Fruit fly (Drosophila melanogaster) whole organism, prepupa: Measurements from ENCODE around the gene gwl.

ENCODE experiments used
- Blimp-1 ChIP-seq: fragments of 200-800 bp; sonication (Bioruptor generic); optimal IDR thresholded peaks from 3 replicates; lab custom pipeline; 2017; ENCODE audit warnings: missing biosample characterization, missing genetic modification characterization, mild to moderate bottlenecking, moderate library complexity, missing genetic modification reagents
- CG10631 ChIP-seq: fragments of 200-800 bp; sonication (Bioruptor generic); optimal IDR thresholded peaks from 2 replicates; lab custom pipeline; 2016; ENCODE audit warnings: missing biosample characterization, missing genetic modification characterization
- CG11294 ChIP-seq: fragments of 200-800 bp; sonication (Bioruptor generic); IDR thresholded peaks from 2 replicates; pipeline ENCODE4 v1.3.6; 2022; ENCODE audit warnings: missing biosample characterization, missing genetic modification characterization
- CG11762 ChIP-seq: fragments of 200-800 bp; sonication (Bioruptor generic); optimal IDR thresholded peaks from 3 replicates; lab custom pipeline; 2016; ENCODE audit warnings: missing biosample characterization, missing genetic modification characterization; ENCODE audit not compliant: insufficient read depth
- CG11902 ChIP-seq: fragments of 200-800 bp; sonication (Bioruptor generic); optimal IDR thresholded peaks from 3 replicates; lab custom pipeline; 2016; ENCODE audit warnings: missing biosample characterization, missing genetic modification characterization
- CG1621 ChIP-seq: fragments of 200-800 bp; sonication (Bioruptor generic); optimal IDR thresholded peaks from 3 replicates; lab custom pipeline; 2018; ENCODE audit warnings: missing biosample characterization, mild to moderate bottlenecking, missing genetic modification characterization
- CG16779 ChIP-seq: fragments of 200-800 bp; sonication (Bioruptor generic); optimal IDR thresholded peaks from 3 replicates; lab custom pipeline; 2017; ENCODE audit warnings: missing biosample characterization, mild to moderate bottlenecking, missing genetic modification characterization
- CG3032 ChIP-seq: fragments of 200-800 bp; optimal IDR thresholded peaks from 2 replicates; lab custom pipeline; 2019; ENCODE audit warnings: missing biosample characterization, mild to moderate bottlenecking, missing genetic modification characterization, moderate library complexity
- CG31627 ChIP-seq: fragments of 200-800 bp; sonication (Bioruptor generic); optimal IDR thresholded peaks from 3 replicates; lab custom pipeline; 2016; ENCODE audit warnings: missing biosample characterization, missing genetic modification characterization
- CG32006 ChIP-seq: fragments of 200-800 bp; sonication (Bioruptor generic); optimal IDR thresholded peaks from 3 replicates; lab custom pipeline; 2017; ENCODE audit warnings: missing biosample characterization, mild to moderate bottlenecking, missing genetic modification characterization
- CG34406 ChIP-seq: fragments of 200-800 bp; sonication (Bioruptor generic); optimal IDR thresholded peaks from 3 replicates; lab custom pipeline; 2016; ENCODE audit warnings: missing biosample characterization, missing genetic modification characterization
- CG4318 ChIP-seq: fragments of 200-800 bp; sonication (Bioruptor generic); optimal IDR thresholded peaks from 3 replicates; lab custom pipeline; 2017; ENCODE audit warnings: missing biosample characterization, mild to moderate bottlenecking, missing genetic modification characterization
- CG6792 ChIP-seq: fragments of 200-800 bp; sonication (Bioruptor generic); optimal IDR thresholded peaks from 3 replicates; lab custom pipeline; 2016; ENCODE audit warnings: missing biosample characterization, missing genetic modification characterization
- CG6854 ChIP-seq: fragments of 200-800 bp; sonication (Bioruptor generic); optimal IDR thresholded peaks from 2 replicates; lab custom pipeline; 2017; ENCODE audit warnings: missing biosample characterization, mild to moderate bottlenecking, missing genetic modification characterization
- CG7368 ChIP-seq: fragments of 200-800 bp; sonication (Bioruptor generic); optimal IDR thresholded peaks from 3 replicates; lab custom pipeline; 2016; ENCODE audit warnings: missing biosample characterization, missing genetic modification characterization
- CG8319 ChIP-seq: fragments of 200-800 bp; sonication (Bioruptor generic); optimal IDR thresholded peaks from 3 replicates; lab custom pipeline; 2016; ENCODE audit warnings: missing biosample characterization, missing genetic modification characterization
- CG8632 ChIP-seq: fragments of 200-800 bp; sonication (Bioruptor generic); optimal IDR thresholded peaks from 3 replicates; lab custom pipeline; 2016; ENCODE audit warnings: missing biosample characterization, missing genetic modification characterization
- CG9139 ChIP-seq: fragments of 200-800 bp; sonication (Bioruptor generic); optimal IDR thresholded peaks from 3 replicates; lab custom pipeline; 2017; ENCODE audit warnings: missing biosample characterization, mild to moderate bottlenecking, missing genetic modification characterization
- Eip75B ChIP-seq: fragments of 200-800 bp; sonication (Bioruptor generic); optimal IDR thresholded peaks from 3 replicates; lab custom pipeline; 2016; ENCODE audit warnings: missing biosample characterization, missing genetic modification characterization
- Eip78C ChIP-seq: fragments of 200-800 bp; sonication (Bioruptor generic); peaks from one replicate; lab custom pipeline; 2016; ENCODE audit warnings: missing biosample characterization, missing genetic modification characterization
- Eip93F ChIP-seq: fragments of 200-800 bp; sonication (Bioruptor generic); optimal IDR thresholded peaks from 2 replicates; lab custom pipeline; 2016; ENCODE audit warnings: missing biosample characterization, mild to moderate bottlenecking, missing genetic modification characterization
- Ets96B ChIP-seq: fragments of 200-800 bp; optimal IDR thresholded peaks from 2 replicates; lab custom pipeline; 2019; ENCODE audit warnings: missing biosample characterization, mild to moderate bottlenecking, missing genetic modification characterization, moderate library complexity
- Gug ChIP-seq: fragments of 200-800 bp; sonication (Bioruptor generic); IDR thresholded peaks from 2 replicates; pipeline ENCODE4 v1.3.6; 2022; ENCODE audit warnings: missing biosample characterization, missing genetic modification characterization
- Hr38 ChIP-seq: sonication (Bioruptor generic); optimal IDR thresholded peaks from 2 replicates; lab custom pipeline; 2016; ENCODE audit warnings: missing biosample characterization, missing genetic modification characterization
- Hr39 ChIP-seq: fragments of 200-800 bp; sonication (Bioruptor generic); optimal IDR thresholded peaks from 2 replicates; lab custom pipeline; 2016; ENCODE audit warnings: missing biosample characterization, missing genetic modification characterization
- Hr4 ChIP-seq: fragments of 200-800 bp; sonication (Bioruptor generic); optimal IDR thresholded peaks from 3 replicates; lab custom pipeline; 2016; ENCODE audit warnings: missing biosample characterization, missing genetic modification characterization
- Lpt ChIP-seq: fragments of 200-800 bp; sonication (Bioruptor generic); optimal IDR thresholded peaks from 3 replicates; lab custom pipeline; 2016; ENCODE audit warnings: missing biosample characterization, missing genetic modification characterization
- Met ChIP-seq: fragments of 200-800 bp; sonication (Bioruptor generic); optimal IDR thresholded peaks from 3 replicates; lab custom pipeline; 2016; ENCODE audit warnings: missing biosample characterization, missing genetic modification characterization
- OdsH ChIP-seq: fragments of 200-800 bp; sonication (Bioruptor generic); optimal IDR thresholded peaks from 3 replicates; lab custom pipeline; 2016; ENCODE audit warnings: missing biosample characterization, missing genetic modification characterization
- Smox ChIP-seq: fragments of 200-800 bp; sonication (Bioruptor generic); optimal IDR thresholded peaks from 3 replicates; lab custom pipeline; 2016; ENCODE audit warnings: missing biosample characterization, missing genetic modification characterization
- Sox102F ChIP-seq: fragments of 200-800 bp; sonication (Bioruptor generic); optimal IDR thresholded peaks from 2 replicates; lab custom pipeline; 2016; ENCODE audit warnings: missing biosample characterization, mild to moderate bottlenecking, missing genetic modification characterization
- Sox14 ChIP-seq: fragments of 200-800 bp; sonication (Bioruptor generic); optimal IDR thresholded peaks from 3 replicates; lab custom pipeline; 2016; ENCODE audit warnings: missing biosample characterization, missing genetic modification characterization
- Sox15 ChIP-seq: fragments of 200-800 bp; sonication (Bioruptor generic); optimal IDR thresholded peaks from 3 replicates; lab custom pipeline; 2016; ENCODE audit warnings: missing biosample characterization, missing genetic modification characterization
- achi ChIP-seq: fragments of 200-800 bp; sonication (Bioruptor generic); optimal IDR thresholded peaks from 3 replicates; lab custom pipeline; 2016; ENCODE audit warnings: missing biosample characterization, missing genetic modification characterization
- acj6 ChIP-seq: fragments of 200-800 bp; sonication (Bioruptor generic); optimal IDR thresholded peaks from 3 replicates; lab custom pipeline; 2016; ENCODE audit warnings: missing biosample characterization, missing genetic modification characterization
- dac ChIP-seq: fragments of 200-800 bp; sonication (Bioruptor generic); optimal IDR thresholded peaks from 2 replicates; lab custom pipeline; 2017; ENCODE audit warnings: missing biosample characterization, mild to moderate bottlenecking, missing genetic modification characterization
- dsx ChIP-seq: fragments of 200-800 bp; optimal IDR thresholded peaks from 3 replicates; lab custom pipeline; 2019; ENCODE audit warnings: missing biosample characterization, mild to moderate bottlenecking, missing genetic modification characterization, moderate library complexity; ENCODE audit not compliant: poor library complexity, severe bottlenecking
- eg ChIP-seq: fragments of 200-800 bp; sonication (Bioruptor generic); IDR thresholded peaks from 3 replicates; pipeline ENCODE4 v1.3.6; 2022; ENCODE audit warnings: missing biosample characterization, missing genetic modification characterization
- esn ChIP-seq: fragments of 200-800 bp; sonication (Bioruptor generic); optimal IDR thresholded peaks from 2 replicates; lab custom pipeline; 2016; ENCODE audit warnings: missing biosample characterization, mild to moderate bottlenecking, missing genetic modification characterization, moderate library complexity
- fd59A ChIP-seq: fragments of 200-800 bp; sonication (Bioruptor generic); optimal IDR thresholded peaks from 2 replicates; lab custom pipeline; 2017; ENCODE audit warnings: missing biosample characterization, mild to moderate bottlenecking, missing genetic modification characterization, missing genetic modification reagents
- fd85E ChIP-seq: fragments of 200-800 bp; sonication (Bioruptor generic); optimal IDR thresholded peaks from 3 replicates; lab custom pipeline; 2016; ENCODE audit warnings: missing biosample characterization, missing genetic modification characterization
- fkh ChIP-seq: fragments of 200-800 bp; sonication (Bioruptor generic); optimal IDR thresholded peaks from 3 replicates; lab custom pipeline; 2017; ENCODE audit warnings: missing biosample characterization, mild to moderate bottlenecking, missing genetic modification characterization, moderate library complexity
- lz ChIP-seq: fragments of 200-800 bp; sonication (Bioruptor generic); optimal IDR thresholded peaks from 3 replicates; lab custom pipeline; 2016; ENCODE audit warnings: missing biosample characterization, missing genetic modification characterization
- net ChIP-seq: fragments of 200-800 bp; sonication (Bioruptor generic); optimal IDR thresholded peaks from 3 replicates; lab custom pipeline; 2016; ENCODE audit warnings: missing biosample characterization, missing genetic modification characterization
- spab ChIP-seq: fragments of 200-800 bp; sonication (Bioruptor generic); optimal IDR thresholded peaks from 2 replicates; lab custom pipeline; 2017; ENCODE audit warnings: missing biosample characterization, mild to moderate bottlenecking, missing genetic modification characterization, missing genetic modification reagents
- ss ChIP-seq, 2 experiments: fragments of 200-800 bp; sonication (Bioruptor generic); optimal IDR thresholded peaks; 2 replicates in 1 of 2; 3 replicates in 1 of 2; lab custom pipeline; 2017 to 2018; ENCODE audit warnings: mild to moderate bottlenecking in 2 of 2, missing biosample characterization in 2 of 2, missing genetic modification characterization in 2 of 2, moderate library complexity in 1 of 2
- svp ChIP-seq: fragments of 200-800 bp; sonication (Bioruptor generic); peaks from one replicate; lab custom pipeline; 2016; ENCODE audit warnings: missing biosample characterization, missing genetic modification characterization
- topi ChIP-seq: fragments of 200-800 bp; sonication (Bioruptor generic); optimal IDR thresholded peaks from 3 replicates; lab custom pipeline; 2016; ENCODE audit warnings: missing biosample characterization, missing genetic modification characterization
- vri ChIP-seq: fragments of 200-800 bp; sonication (Bioruptor generic); optimal IDR thresholded peaks from 3 replicates; lab custom pipeline; 2016; ENCODE audit warnings: missing biosample characterization, mild to moderate bottlenecking, missing genetic modification characterization

gwl gene

dm6 chr3R:18785741-18786140 lies 39.6 kb downstream of the gwl start:
- TF ChIP-seq svp (GFP tag; lab: Kevin White, UChicago) (peak; percentile 53), Hr39 (no peak), CG16779 (tag; lab: Kevin White, UChicago) (no peak), esn (GFP tag; lab: Kevin White, UChicago) (no peak), fd85E (GFP tag; lab: Kevin White, UChicago) (no peak), dsx (no peak), CG31627 (GFP tag; lab: Kevin White, UChicago) (no peak), CG34406 (no peak), Eip75B (GFP tag; lab: Kevin White, UChicago) (no peak), ss (GFP tag; optimal IDR thresholded peaks at IDR 0.05; lab: Kevin White, UChicago) (no peak), fkh (peak; percentile 50), CG11294 (GFP tag; lab: Robert Waterston, UW) (no peak), CG8632 (GFP tag; lab: Kevin White, UChicago) (no peak), Blimp-1 (peak; percentile 59), achi (GFP tag; lab: Kevin White, UChicago) (no peak), net (no peak), CG11762 (no peak), CG10631 (GFP tag; lab: Kevin White, UChicago) (no peak), Sox15 (GFP tag; lab: Kevin White, UChicago) (no peak), Eip78C (GFP tag; lab: Kevin White, UChicago) (peak; percentile 59), CG4318 (GFP tag; lab: Kevin White, UChicago) (no peak), CG6792 (GFP tag; lab: Kevin White, UChicago) (no peak), Hr38 (no peak), spab (no peak), Lpt (GFP tag; lab: Kevin White, UChicago) (no peak), fd59A (no peak), Ets96B (no peak), Sox14 (no peak), dac (GFP tag; lab: Kevin White, UChicago) (no peak)

DNA sequence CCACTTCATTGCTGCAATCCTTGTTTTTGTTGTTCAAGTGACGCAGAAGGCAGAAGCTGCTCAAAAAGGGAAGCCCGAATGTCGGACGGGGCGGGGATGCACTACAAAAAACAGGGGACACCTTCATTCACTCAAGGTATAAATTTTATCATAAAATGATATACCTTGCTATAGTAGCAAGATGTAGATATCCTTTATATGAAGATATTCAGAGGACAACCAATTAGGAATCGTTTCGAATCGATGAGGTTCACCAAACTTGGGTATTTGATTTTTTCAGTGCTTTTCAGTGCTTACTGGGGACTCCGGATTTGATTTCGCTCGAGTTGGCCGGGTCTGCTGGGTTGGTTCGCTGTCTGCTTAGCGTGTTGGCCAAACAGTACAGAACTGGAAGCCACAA lies 41.1 kb downstream of the gwl start:
- no peak for TF ChIP-seq dac (GFP tag; lab: Kevin White, UChicago)
- peak; percentile 30 for TF ChIP-seq Smox (GFP tag; lab: Kevin White, UChicago)
- peak; percentile 68 for TF ChIP-seq CG7368 (GFP tag; lab: Kevin White, UChicago)
- no peak for TF ChIP-seq vri (GFP tag; lab: Kevin White, UChicago)
- TF ChIP-seq CG9139 (GFP tag; lab: Kevin White, UChicago): no peak
- peak; percentile 38 for TF ChIP-seq Eip75B (GFP tag; lab: Kevin White, UChicago)
- peak; percentile 30 for TF ChIP-seq lz
- TF ChIP-seq Eip93F (GFP tag; lab: Kevin White, UChicago): no peak
- TF ChIP-seq CG4318 (GFP tag; lab: Kevin White, UChicago): peak; percentile 10
- peak; percentile 81 for TF ChIP-seq Ets96B
- peak; percentile 9 for TF ChIP-seq fd85E (GFP tag; lab: Kevin White, UChicago)
- TF ChIP-seq CG11902 (GFP tag; lab: Kevin White, UChicago): peak; percentile 49
- peak; percentile 59 for TF ChIP-seq CG6854 (GFP tag; lab: Kevin White, UChicago)
- peak; percentile 48 for TF ChIP-seq esn (GFP tag; lab: Kevin White, UChicago)
- TF ChIP-seq CG8319: peak; percentile 72
- peak; percentile 26 for TF ChIP-seq CG6792 (GFP tag; lab: Kevin White, UChicago)
- peak; percentile 54 for TF ChIP-seq Met (GFP tag; lab: Kevin White, UChicago)
- no peak for TF ChIP-seq fd59A
- TF ChIP-seq Eip78C (GFP tag; lab: Kevin White, UChicago): peak; percentile 88
- no peak for TF ChIP-seq CG1621
- TF ChIP-seq Hr4 (GFP tag; lab: Kevin White, UChicago): peak; percentile 39
- no peak for TF ChIP-seq Sox15 (GFP tag; lab: Kevin White, UChicago)
- no peak for TF ChIP-seq net
- TF ChIP-seq spab: peak; percentile 63
- peak; percentile 44 for TF ChIP-seq OdsH (GFP tag; lab: Kevin White, UChicago)
- peak; percentile 27 for TF ChIP-seq achi (GFP tag; lab: Kevin White, UChicago)
- TF ChIP-seq CG31627 (GFP tag; lab: Kevin White, UChicago): peak; percentile 38
- peak; percentile 54 for TF ChIP-seq CG3032 (tag; lab: Kevin White, UChicago)
- TF ChIP-seq CG32006 (GFP tag; lab: Kevin White, UChicago): peak; percentile 46
- peak; percentile 73 for TF ChIP-seq Lpt (GFP tag; lab: Kevin White, UChicago)
- no peak for TF ChIP-seq ss (GFP tag; optimal IDR thresholded peaks at IDR 0.05; lab: Kevin White, UChicago)
- TF ChIP-seq acj6 (GFP tag; lab: Kevin White, UChicago): peak; percentile 45
- peak; percentile 63 for TF ChIP-seq eg (GFP tag; lab: Robert Waterston, UW)
- peak; percentile 34; the same call in 1 of the 2 replicates for TF ChIP-seq Gug (GFP tag; lab: Robert Waterston, UW)
- TF ChIP-seq CG34406: no peak
- TF ChIP-seq CG8632 (GFP tag; lab: Kevin White, UChicago): no peak
- peak; percentile 46 for TF ChIP-seq Sox102F
- TF ChIP-seq dsx: peak; percentile 51
- TF ChIP-seq topi (GFP tag; lab: Kevin White, UChicago): peak; percentile 74
